Fruit fly (Drosophila melanogaster) whole organism, embryonic: ENCODE measurements around the gene CG46458.
A peak's percentile ranks its signal among the peaks of the same experiment; 100 is the strongest.

ENCODE experiments used
- Abd-B ChIP-seq: fragments of 200-800 bp; sonication (Bioruptor generic); optimal IDR thresholded peaks from 2 replicates; lab custom pipeline; 2018; ENCODE audit warnings: missing biosample characterization, mild to moderate bottlenecking, missing genetic modification characterization, moderate library complexity
- Atf6 ChIP-seq: fragments of 200-800 bp; sonication (Bioruptor generic); IDR thresholded peaks from 2 replicates; pipeline ENCODE4 v1.3.6; 2022; ENCODE audit warnings: missing biosample characterization, missing genetic modification characterization
- C15 ChIP-seq: fragments of 200-800 bp; sonication (Bioruptor generic); IDR thresholded peaks from 3 replicates; pipeline ENCODE4 v1.3.6; 2022; ENCODE audit warnings: missing biosample characterization, missing genetic modification characterization
- CG10565 ChIP-seq: fragments of 200-800 bp; sonication (Bioruptor generic); optimal IDR thresholded peaks from 3 replicates; lab custom pipeline; 2016; ENCODE audit warnings: missing biosample characterization, mild to moderate bottlenecking, missing genetic modification characterization
- CG11085 ChIP-seq: fragments of 200-800 bp; sonication (Bioruptor generic); IDR thresholded peaks from 2 replicates; pipeline ENCODE4 v1.3.6; 2022; ENCODE audit warnings: missing biosample characterization, missing genetic modification characterization
- CG13624 ChIP-seq: fragments of 200-800 bp; sonication (Bioruptor generic); optimal IDR thresholded peaks from 2 replicates; lab custom pipeline; 2016; ENCODE audit warnings: missing biosample characterization, missing genetic modification characterization
- CG14667 ChIP-seq: fragments of 200-800 bp; sonication (Bioruptor generic); IDR thresholded peaks from 2 replicates; pipeline ENCODE4 v1.3.6; 2022; ENCODE audit warnings: missing biosample characterization, missing genetic modification characterization
- CG16815 ChIP-seq: fragments of 200-800 bp; sonication (Bioruptor generic); optimal IDR thresholded peaks from 3 replicates; lab custom pipeline; 2017; ENCODE audit warnings: missing biosample characterization, mild to moderate bottlenecking, missing genetic modification characterization
- CG17568 ChIP-seq: fragments of 200-800 bp; sonication (Bioruptor generic); optimal IDR thresholded peaks from 2 replicates; lab custom pipeline; 2018; ENCODE audit warnings: missing biosample characterization, mild to moderate bottlenecking, missing genetic modification characterization, moderate library complexity
- CG4282 ChIP-seq: fragments of 200-800 bp; sonication (Bioruptor generic); optimal IDR thresholded peaks from 2 replicates; lab custom pipeline; 2016; ENCODE audit warnings: missing biosample characterization, missing genetic modification characterization
- CG7271 ChIP-seq: fragments of 200-800 bp; sonication (Bioruptor generic); optimal IDR thresholded peaks from 2 replicates; lab custom pipeline; 2018; ENCODE audit warnings: missing biosample characterization, mild to moderate bottlenecking, missing genetic modification characterization, moderate library complexity
- CG7357 ChIP-seq: fragments of 200-800 bp; sonication (Bioruptor generic); IDR thresholded peaks from 3 replicates; pipeline ENCODE4 v1.3.6; 2022; ENCODE audit warnings: missing biosample characterization, missing genetic modification characterization
- CG7372 ChIP-seq: fragments of 200-800 bp; sonication (Bioruptor generic); IDR thresholded peaks from 2 replicates; pipeline ENCODE4 v1.3.6; 2022; ENCODE audit warnings: missing biosample characterization, missing genetic modification characterization
- CG7987 ChIP-seq: fragments of 200-800 bp; sonication (Bioruptor generic); optimal IDR thresholded peaks from 2 replicates; lab custom pipeline; 2018; ENCODE audit warnings: missing biosample characterization, mild to moderate bottlenecking, missing genetic modification characterization, moderate library complexity
- E2f2 ChIP-seq: fragments of 200-800 bp; sonication (Bioruptor generic); IDR thresholded peaks from 2 replicates; pipeline ENCODE4 v1.3.6; 2022; ENCODE audit warnings: missing biosample characterization, missing genetic modification characterization
- Ets65A ChIP-seq: fragments of 200-800 bp; sonication (Bioruptor generic); peaks from one replicate; lab custom pipeline; 2016; ENCODE audit warnings: missing biosample characterization, missing genetic modification characterization
- Fer3 ChIP-seq: fragments of 200-800 bp; sonication (Bioruptor generic); optimal IDR thresholded peaks from 2 replicates; lab custom pipeline; 2018; ENCODE audit warnings: missing biosample characterization, mild to moderate bottlenecking, missing genetic modification characterization, moderate library complexity
- Mad ChIP-seq: fragments of 200-800 bp; sonication (Bioruptor generic); optimal IDR thresholded peaks from 2 replicates; lab custom pipeline; 2016; ENCODE audit warnings: missing biosample characterization, missing genetic modification characterization
- Ravus ChIP-seq: fragments of 200-800 bp; sonication (Bioruptor generic); IDR thresholded peaks from 2 replicates; pipeline ENCODE4 v1.3.6; 2022; ENCODE audit warnings: missing biosample characterization, missing genetic modification characterization
- ac ChIP-seq: fragments of 200-800 bp; sonication (Bioruptor generic); optimal IDR thresholded peaks from 3 replicates; lab custom pipeline; 2017; ENCODE audit warnings: missing biosample characterization, mild to moderate bottlenecking, missing genetic modification characterization
- bcd ChIP-seq: fragments of 200-800 bp; sonication (Bioruptor generic); optimal IDR thresholded peaks from 2 replicates; lab custom pipeline; 2017; ENCODE audit warnings: missing biosample characterization, mild to moderate bottlenecking, missing genetic modification characterization
- bigmax ChIP-seq: fragments of 200-800 bp; sonication (Bioruptor generic); optimal IDR thresholded peaks from 2 replicates; lab custom pipeline; 2018; ENCODE audit warnings: missing biosample characterization, mild to moderate bottlenecking, missing genetic modification characterization
- cad ChIP-seq: fragments of >200 bp; optimal IDR thresholded peaks from 2 replicates; lab custom pipeline; 2017; ENCODE audit warnings: missing biosample characterization, missing genetic modification characterization
- cas ChIP-seq: fragments of 200-800 bp; sonication (Bioruptor generic); IDR thresholded peaks from 2 replicates; pipeline ENCODE4 v1.3.6; 2022; ENCODE audit warnings: missing biosample characterization, missing genetic modification characterization
- chm ChIP-seq: fragments of 200-800 bp; sonication (Bioruptor generic); IDR thresholded peaks from 2 replicates; pipeline ENCODE4 v1.3.6; 2022; ENCODE audit warnings: missing biosample characterization, missing genetic modification characterization
- emc ChIP-seq: fragments of 200-800 bp; sonication (Bioruptor generic); optimal IDR thresholded peaks from 2 replicates; lab custom pipeline; 2016; ENCODE audit warnings: missing biosample characterization, missing genetic modification characterization
- fd96Cb ChIP-seq: fragments of 200-800 bp; sonication (Bioruptor generic); optimal IDR thresholded peaks from 2 replicates; lab custom pipeline; 2018; ENCODE audit warnings: missing biosample characterization, mild to moderate bottlenecking, missing genetic modification characterization, moderate library complexity
- grau ChIP-seq: fragments of 200-800 bp; optimal IDR thresholded peaks from 3 replicates; lab custom pipeline; 2019; ENCODE audit warnings: missing biosample characterization, mild to moderate bottlenecking, missing genetic modification characterization, moderate library complexity
- gsb-n ChIP-seq: fragments of 200-800 bp; sonication (Bioruptor generic); optimal IDR thresholded peaks from 3 replicates; lab custom pipeline; 2018; ENCODE audit warnings: missing biosample characterization, mild to moderate bottlenecking, missing genetic modification characterization
- hkb ChIP-seq, 2 experiments: fragments of 200-800 bp in 1 of 2; fragments of >200 bp in 1 of 2; sonication (Bioruptor generic) in 1 of 2; IDR thresholded peaks in 1 of 2; optimal IDR thresholded peaks in 1 of 2; 2 replicates each; pipeline versions ENCODE4 v1.3.6 to Lab custom; 2017 to 2022; ENCODE audit warnings: missing biosample characterization in 1 of 2, missing genetic modification characterization in 1 of 2
- ind ChIP-seq: fragments of 200-800 bp; sonication (Bioruptor generic); optimal IDR thresholded peaks from 3 replicates; lab custom pipeline; 2016; ENCODE audit warnings: missing biosample characterization, missing genetic modification characterization
- insv ChIP-seq, 2 experiments: fragments of 200-800 bp; sonication (Bioruptor generic); optimal IDR thresholded peaks; 3 replicates each; lab custom pipeline; 2016 to 2018; ENCODE audit warnings: missing biosample characterization in 2 of 2, missing genetic modification characterization in 2 of 2
- jing ChIP-seq: fragments of 200-800 bp; sonication (Bioruptor generic); optimal IDR thresholded peaks from 2 replicates; lab custom pipeline; 2018; ENCODE audit warnings: missing biosample characterization, mild to moderate bottlenecking, missing genetic modification characterization
- lab ChIP-seq: fragments of 200-800 bp; sonication (Bioruptor generic); optimal IDR thresholded peaks from 3 replicates; lab custom pipeline; 2017; ENCODE audit warnings: missing biosample characterization, missing genetic modification characterization, mild to moderate bottlenecking, moderate library complexity, missing genetic modification reagents
- luna ChIP-seq: fragments of 200-800 bp; sonication (Bioruptor generic); optimal IDR thresholded peaks from 2 replicates; lab custom pipeline; 2016; ENCODE audit warnings: missing biosample characterization, missing genetic modification characterization
- mld ChIP-seq: fragments of 200-800 bp; sonication (Bioruptor generic); IDR thresholded peaks from 3 replicates; pipeline ENCODE4 v1.3.6; 2022; ENCODE audit warnings: missing biosample characterization, missing genetic modification characterization; ENCODE audit not compliant: partially characterized antibody
- pita ChIP-seq: fragments of 200-800 bp; sonication (Bioruptor generic); optimal IDR thresholded peaks from 2 replicates; lab custom pipeline; 2017; ENCODE audit warnings: missing biosample characterization, mild to moderate bottlenecking, missing genetic modification characterization
- prd ChIP-seq, 3 experiments: fragments of >200 bp in 2 of 3; fragments of 200-800 bp in 1 of 3; sonication (Bioruptor generic) in 1 of 3; optimal IDR thresholded peaks in 2 of 3; IDR thresholded peaks in 1 of 3; 2 replicates in 2 of 3; 3 replicates in 1 of 3; pipeline versions ENCODE4 v1.3.6 to Lab custom; 2017 to 2022; ENCODE audit warnings: missing biosample characterization in 1 of 3, missing genetic modification characterization in 1 of 3
- pros ChIP-seq: fragments of 200-800 bp; sonication (Bioruptor generic); optimal IDR thresholded peaks from 3 replicates; lab custom pipeline; 2019; ENCODE audit warnings: missing biosample characterization, mild to moderate bottlenecking, missing genetic modification characterization, moderate library complexity
- pum ChIP-seq: fragments of 200-800 bp; sonication (Bioruptor generic); optimal IDR thresholded peaks from 2 replicates; lab custom pipeline; 2016; ENCODE audit warnings: missing biosample characterization, missing genetic modification characterization
- scrt ChIP-seq: fragments of 200-800 bp; sonication (Bioruptor generic); optimal IDR thresholded peaks from 2 replicates; lab custom pipeline; 2018; ENCODE audit warnings: missing biosample characterization, mild to moderate bottlenecking, missing genetic modification characterization, moderate library complexity
- sd ChIP-seq: fragments of 200-800 bp; sonication (Bioruptor generic); optimal IDR thresholded peaks from 3 replicates; lab custom pipeline; 2018; ENCODE audit warnings: missing biosample characterization, mild to moderate bottlenecking, missing genetic modification characterization, moderate library complexity
- sna ChIP-seq: fragments of 200-800 bp; sonication (Bioruptor generic); IDR thresholded peaks from 2 replicates; pipeline ENCODE4 v1.3.6; 2022; ENCODE audit warnings: missing biosample characterization, missing genetic modification characterization; ENCODE audit not compliant: partially characterized antibody
- unc-4 ChIP-seq: fragments of 200-800 bp; sonication (Bioruptor generic); IDR thresholded peaks from 2 replicates; pipeline ENCODE4 v1.3.6; 2022; ENCODE audit warnings: missing biosample characterization, missing genetic modification characterization; ENCODE audit not compliant: partially characterized antibody
- vvl ChIP-seq: fragments of 200-800 bp; sonication (Bioruptor generic); IDR thresholded peaks from 2 replicates; pipeline ENCODE4 v1.3.6; 2022; ENCODE audit warnings: missing biosample characterization, missing genetic modification characterization
- zen ChIP-seq: fragments of 200-800 bp; sonication (Bioruptor generic); optimal IDR thresholded peaks from 3 replicates; lab custom pipeline; 2018; ENCODE audit warnings: missing biosample characterization, mild to moderate bottlenecking, missing genetic modification characterization, moderate library complexity
- zen2 ChIP-seq: fragments of 200-800 bp; sonication (Bioruptor generic); IDR thresholded peaks from 3 replicates; pipeline ENCODE4 v1.3.6; 2022; ENCODE audit warnings: missing biosample characterization, missing genetic modification characterization; ENCODE audit not compliant: partially characterized antibody

CG46458 gene

dm6 chr3R:6912251-6913215 lies 45.6 kb downstream of the CG46458 start (continued):
- TF ChIP-seq Atf6 (GFP tag; lab: Robert Waterston, UW) (peak; percentile 70), pum (peak; percentile 60), pita (GFP tag; lab: Kevin White, UChicago) (peak; percentile 53), CG7987 (GFP tag; lab: Kevin White, UChicago) (peak; percentile 52), ind (peak; percentile 80), CG16815 (GFP tag; lab: Kevin White, UChicago) (peak; percentile 75), CG10565 (no peak), Ets65A (GFP tag; lab: Kevin White, UChicago) (peak; percentile 91), E2f2 (peak; percentile 47), C15 (GFP tag; lab: Robert Waterston, UW) (no peak), lab (GFP tag; lab: Kevin White, UChicago) (peak; percentile 84), gsb-n (tag; lab: Kevin White, UChicago) (peak; percentile 79), sna (GFP tag; lab: Robert Waterston, UW) (0 out of 2 replicates have a peak, but pooled peaks have one; percentile 15), prd (optimal IDR thresholded peaks at IDR 0.05; lab: Kevin White, UChicago) (no peak), prd (GFP tag; IDR thresholded peaks at IDR 0.05; lab: Robert Waterston, UW) (peak; percentile 79), cad (GFP tag; lab: Kevin White, UChicago) (no peak), mld (GFP tag; lab: Robert Waterston, UW) (no peak), pros (GFP tag; lab: Kevin White, UChicago) (no peak), CG7271 (no peak), Fer3 (peak; percentile 72), CG11085 (no peak; the same call in 1 of the 2 replicates), Ravus (peak; percentile 33), CG7372 (peak; percentile 64), CG7357 (GFP tag; lab: Robert Waterston, UW) (peak; percentile 49; the same call in 1 of the 3 replicates), grau (tag; lab: Kevin White, UChicago) (peak; percentile 96), emc (GFP tag; lab: Kevin White, UChicago) (no peak), jing (GFP tag; lab: Kevin White, UChicago) (peak; percentile 10), sd (peak; percentile 57), ac (GFP tag; lab: Kevin White, UChicago) (peak; percentile 41), scrt (GFP tag; lab: Kevin White, UChicago) (peak; percentile 72), CG13624 (peak; percentile 29), luna (GFP tag; lab: Kevin White, UChicago) (peak; percentile 1), hkb (optimal IDR thresholded peaks at IDR 0.05; lab: Kevin White, UChicago) (no peak), hkb (GFP tag; IDR thresholded peaks at IDR 0.05; lab: Robert Waterston, UW) (peak; percentile 72), unc-4 (GFP tag; lab: Robert Waterston, UW) (no peak), bigmax (GFP tag; lab: Kevin White, UChicago) (no peak), CG17568 (GFP tag; lab: Kevin White, UChicago) (peak; percentile 81), Mad (GFP tag; lab: Kevin White, UChicago) (peak; percentile 54), chm (GFP tag; lab: Robert Waterston, UW) (peak; percentile 65), Abd-B (GFP tag; lab: Kevin White, UChicago) (peak; percentile 82), CG4282 (GFP tag; lab: Kevin White, UChicago) (peak; percentile 52), insv (GFP tag; optimal IDR thresholded peaks at IDR 0.05; lab: Kevin White, UChicago) (peak in 1 of 2 experiments; percentile 86), zen2 (GFP tag; lab: Robert Waterston, UW) (no peak), fd96Cb (tag; lab: Kevin White, UChicago) (peak; percentile 81), zen (peak; percentile 74), CG14667 (GFP tag; lab: Robert Waterston, UW) (peak; percentile 35; the same call in 1 of the 2 replicates), cas (peak; percentile 21; the same call in 1 of the 2 replicates), bcd (GFP tag; lab: Kevin White, UChicago) (peak; percentile 83), vvl (GFP tag; lab: Robert Waterston, UW) (peak; percentile 72)
